Fruit fly (Drosophila melanogaster) whole organism, larva: ENCODE data around the gene Pitslre.

Experiments used
- noc ChIP-seq: fragments of 200-800 bp; sonication (Bioruptor generic); optimal IDR thresholded peaks from 3 replicates; lab custom pipeline; 2019; ENCODE audit warnings: missing biosample characterization, mild to moderate bottlenecking, missing genetic modification characterization, moderate library complexity

Gene Pitslre

dm6 chr3L:20761482-20761881 lies 9.8 kb upstream of the Pitslre start:
- TF ChIP-seq noc (tag; lab: Kevin White, UChicago), result no peak

- TF ChIP-seq noc (tag; lab: Kevin White, UChicago), result no peak
These were observed 4.1 kb upstream of the Pitslre start for dm6 chr3L:20767227-20767626.

dm6 chr3L:20769350-20769749 lies 2.0 kb upstream of the Pitslre start, which contains the start of the genes CG4074 and CG4186:
CG4074 (minus strand) TSS chr3L:20769500.
CG4186 (plus strand) TSS chr3L:20769586.
- no peak for TF ChIP-seq noc (tag; lab: Kevin White, UChicago)

- TF ChIP-seq noc (tag; lab: Kevin White, UChicago), result peak; percentile 38
These were observed 741 bp downstream of the Pitslre start for dm6 chr3L:20771891-20772646.

dm6 chr3L:20772647-20773015 lies 1.3 kb downstream of the Pitslre start:
- no peak for TF ChIP-seq noc (tag; lab: Kevin White, UChicago)

dm6 chr3L:20777496-20777895 lies 6.2 kb downstream of the Pitslre start:
- TF ChIP-seq noc (tag; lab: Kevin White, UChicago), result no peak

dm6 chr3L:20778224-20779063 lies 7.1 kb downstream of the Pitslre start, which contains the start of the genes Pex16 and Pex14:
Pex16 (minus strand) TSS chr3L:20778264.
Pex14 (plus strand) TSS chr3L:20778799.
- TF ChIP-seq noc (tag; lab: Kevin White, UChicago), result no peak

- no peak for TF ChIP-seq noc (tag; lab: Kevin White, UChicago)
These were observed 13.1 kb downstream of the Pitslre start for dm6 chr3L:20784394-20784793.

- peak; percentile 66 for TF ChIP-seq noc (tag; lab: Kevin White, UChicago)
These were observed 13.7 kb downstream of the Pitslre start for dm6 chr3L:20784812-20785671.

dm6 chr3L:20785742-20786427 lies 14.6 kb downstream of the Pitslre start, which contains the start of gene Pcif1:
Pcif1 (minus strand) TSS chr3L:20786197.
- TF ChIP-seq noc (tag; lab: Kevin White, UChicago), result no peak

dm6 chr3L:20787835-20788380 lies 16.6 kb downstream of the Pitslre start, which contains the start of gene CG11396:
CG11396 (minus strand) TSS chr3L:20788137.
- no peak for TF ChIP-seq noc (tag; lab: Kevin White, UChicago)

- no peak for TF ChIP-seq noc (tag; lab: Kevin White, UChicago)
These were observed 18.0 kb downstream of the Pitslre start for dm6 chr3L:20789299-20789698.

dm6 chr3L:20792693-20793092 lies 21.4 kb downstream of the Pitslre start, which contains the start of gene Six4:
Six4 (minus strand) TSS chr3L:20792777.
- TF ChIP-seq noc (tag; lab: Kevin White, UChicago), result no peak

- no peak for TF ChIP-seq noc (tag; lab: Kevin White, UChicago)
These were observed 25.4 kb downstream of the Pitslre start for dm6 chr3L:20796757-20797156.
